Worm (Caenorhabditis elegans): Measurements from ENCODE around the gene Y73F8A.23.

ce11 chrIV:15393186-15393585, 51.2 kb downstream of the Y73F8A.23 start:
- TF ChIP-seq K11D2.4 (GFP tag; IDR thresholded peaks at IDR 0.05) (no peak), T07F8.4 (tag; optimal IDR thresholded peaks at IDR 0.05) (no peak), nfya-1 (tag; optimal IDR thresholded peaks at IDR 0.05; ENCODE audit: borderline replicate concordance, insufficient read depth) (no peak), gei-17 (GFP tag; optimal IDR thresholded peaks at IDR 0.05) (no peak), egl-18 (GFP tag; IDR thresholded peaks at IDR 0.05) (no peak), snpc-4 (GFP tag; optimal IDR thresholded peaks at IDR 0.05) (no peak), snpc-4 (tag; optimal IDR thresholded peaks at IDR 0.05) (no peak), snpc-3.4 (tag; optimal IDR thresholded peaks at IDR 0.05) (no peak), F49E8.2 (tag; optimal IDR thresholded peaks at IDR 0.05; ENCODE audit: insufficient read depth) (no peak), ceh-79 (tag; optimal IDR thresholded peaks at IDR 0.05) (no peak), ama-1 (optimal IDR thresholded peaks at IDR 0.05) (no peak), ama-1 (GFP tag; optimal IDR thresholded peaks at IDR 0.05) (no peak), ceh-100 (GFP tag; IDR thresholded peaks at IDR 0.05) (no peak), nhr-120 (GFP tag; IDR thresholded peaks at IDR 0.05) (no peak), Y95B8A.8 (GFP tag; IDR thresholded peaks at IDR 0.05) (no peak), unc-62 (GFP tag; optimal IDR thresholded peaks at IDR 0.05) (no peak)

Data from whole organism, young adult.